Fruit fly (Drosophila melanogaster): ENCODE measurements around the gene CPT2.

dm6 chr3L:2951518-2951917, 29.3 kb upstream of the CPT2 start, which contains the start of gene CG32846:
- TF ChIP-seq ERR (GFP tag; optimal IDR thresholded peaks at IDR 0.05) = no peak
- no peak for TF ChIP-seq chif (GFP tag; optimal IDR thresholded peaks at IDR 0.05)
- TF ChIP-seq ken (GFP tag; IDR thresholded peaks at IDR 0.05) = no peak
